Worm (Caenorhabditis elegans) whole organism, mixed stage, embryonic: ENCODE measurements around the gene mltn-1.

ENCODE experiments used
- elt-1 ChIP-seq: sonication (generic microtip); optimal IDR thresholded peaks from 2 replicates; lab custom pipeline; 2017; ENCODE audit warnings: missing genetic modification characterization, mild to moderate bottlenecking, missing compliant biosample characterization, antibody characterized with exemption, moderate library complexity, borderline replicate concordance; ENCODE audit not compliant: insufficient read depth
- lsy-2 ChIP-seq: fragments of 150-350 bp; optimal IDR thresholded peaks from 2 replicates; lab custom pipeline; 2014; ENCODE audit warnings: missing biosample characterization, missing genetic modification characterization
- mep-1 ChIP-seq: fragments of 150-350 bp; optimal IDR thresholded peaks from 2 replicates; lab custom pipeline; 2017; ENCODE audit warnings: missing biosample characterization, missing genetic modification reagents, missing genetic modification characterization, inconsistent platforms
- mls-2 ChIP-seq: sonication (generic microtip); optimal IDR thresholded peaks from 2 replicates; lab custom pipeline; 2016; ENCODE audit warnings: mild to moderate bottlenecking, missing genetic modification characterization, moderate library complexity, missing compliant biosample characterization
- nhr-12 ChIP-seq: fragments of 150-350 bp; optimal IDR thresholded peaks from 2 replicates; lab custom pipeline; 2014; ENCODE audit warnings: missing biosample characterization, missing genetic modification characterization
- nhr-28 ChIP-seq: fragments of 150-350 bp; optimal IDR thresholded peaks from 2 replicates; lab custom pipeline; 2014; ENCODE audit warnings: missing biosample characterization, missing genetic modification characterization
- unc-120 ChIP-seq: sonication (generic microtip); optimal IDR thresholded peaks from 2 replicates; lab custom pipeline; 2017; ENCODE audit warnings: missing genetic modification characterization, missing compliant biosample characterization; ENCODE audit not compliant: poor library complexity, severe bottlenecking
- unc-39 ChIP-seq: fragments of 150-350 bp; optimal IDR thresholded peaks from 2 replicates; lab custom pipeline; 2014; ENCODE audit warnings: missing biosample characterization, missing genetic modification characterization
- unc-62 ChIP-seq: fragments of 150-350 bp; optimal IDR thresholded peaks from 2 replicates; lab custom pipeline; 2014; ENCODE audit warnings: missing biosample characterization, missing genetic modification reagents, missing genetic modification characterization
- ztf-11 ChIP-seq: fragments of 150-350 bp; optimal IDR thresholded peaks from 2 replicates; lab custom pipeline; 2014; ENCODE audit warnings: missing biosample characterization, missing genetic modification characterization

DNA sequence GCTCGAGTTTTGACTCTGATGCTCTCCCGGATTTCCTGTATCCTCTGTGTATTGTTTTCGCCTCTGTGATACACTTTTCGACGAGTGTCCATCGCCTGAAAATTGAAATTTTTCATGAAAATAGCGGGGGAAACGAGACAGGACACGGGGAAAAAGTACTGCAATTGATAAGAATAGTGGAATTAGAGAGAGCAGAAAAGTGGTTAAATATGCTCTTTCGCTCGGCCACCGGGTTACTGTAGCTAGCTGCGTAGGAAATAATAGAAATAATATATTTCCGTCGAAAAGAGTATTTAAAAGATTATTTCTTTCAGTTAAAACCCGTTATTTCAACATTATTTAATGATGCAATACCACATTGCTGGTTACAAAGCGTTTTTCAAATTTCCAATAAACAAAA lies 28.3 kb downstream of the mltn-1 start, which contains the start of gene rict-1:
- TF ChIP-seq nhr-28 (tag; lab: Kevin White, UChicago) (no peak), ztf-11 (tag; lab: Kevin White, UChicago) (no peak), unc-120 (tag; lab: Kevin White, UChicago) (no peak), unc-39 (tag; lab: Kevin White, UChicago) (no peak), lsy-2 (tag; lab: Kevin White, UChicago) (no peak), mep-1 (no peak), mls-2 (tag; lab: Kevin White, UChicago) (no peak), elt-1 (tag; lab: Kevin White, UChicago) (no peak), unc-62 (no peak), nhr-12 (tag; lab: Kevin White, UChicago) (no peak)
